Fruit fly (Drosophila melanogaster) whole organism, prepupa: ENCODE data around the gene CG32944.

Experiments
- CG10631 ChIP-seq: fragments of 200-800 bp; sonication (Bioruptor generic); optimal IDR thresholded peaks from 2 replicates; lab custom pipeline; 2016; ENCODE audit warnings: missing biosample characterization, missing genetic modification characterization
- CG11294 ChIP-seq: fragments of 200-800 bp; sonication (Bioruptor generic); IDR thresholded peaks from 2 replicates; pipeline ENCODE4 v1.3.6; 2022; ENCODE audit warnings: missing biosample characterization, missing genetic modification characterization
- CG11762 ChIP-seq: fragments of 200-800 bp; sonication (Bioruptor generic); optimal IDR thresholded peaks from 3 replicates; lab custom pipeline; 2016; ENCODE audit warnings: missing biosample characterization, missing genetic modification characterization; ENCODE audit not compliant: insufficient read depth
- CG15336 ChIP-seq: fragments of 200-800 bp; sonication (Bioruptor generic); IDR thresholded peaks from 2 replicates; pipeline ENCODE4 v1.3.6; 2022; ENCODE audit warnings: missing biosample characterization, missing genetic modification characterization
- CG1621 ChIP-seq: fragments of 200-800 bp; sonication (Bioruptor generic); optimal IDR thresholded peaks from 3 replicates; lab custom pipeline; 2018; ENCODE audit warnings: missing biosample characterization, mild to moderate bottlenecking, missing genetic modification characterization
- CG16779 ChIP-seq: fragments of 200-800 bp; sonication (Bioruptor generic); optimal IDR thresholded peaks from 3 replicates; lab custom pipeline; 2017; ENCODE audit warnings: missing biosample characterization, mild to moderate bottlenecking, missing genetic modification characterization
- CG3032 ChIP-seq: fragments of 200-800 bp; optimal IDR thresholded peaks from 2 replicates; lab custom pipeline; 2019; ENCODE audit warnings: missing biosample characterization, mild to moderate bottlenecking, missing genetic modification characterization, moderate library complexity
- CG31627 ChIP-seq: fragments of 200-800 bp; sonication (Bioruptor generic); optimal IDR thresholded peaks from 3 replicates; lab custom pipeline; 2016; ENCODE audit warnings: missing biosample characterization, missing genetic modification characterization
- CG32006 ChIP-seq: fragments of 200-800 bp; sonication (Bioruptor generic); optimal IDR thresholded peaks from 3 replicates; lab custom pipeline; 2017; ENCODE audit warnings: missing biosample characterization, mild to moderate bottlenecking, missing genetic modification characterization
- CG3919 ChIP-seq: fragments of 200-800 bp; sonication (Bioruptor generic); optimal IDR thresholded peaks from 3 replicates; lab custom pipeline; 2016; ENCODE audit warnings: missing biosample characterization, missing genetic modification characterization
- CG6163 ChIP-seq: fragments of 200-800 bp; sonication (Bioruptor generic); IDR thresholded peaks from 3 replicates; pipeline ENCODE4 v1.3.6; 2022; ENCODE audit warnings: missing biosample characterization, missing genetic modification characterization
- CG8119 ChIP-seq: fragments of 200-800 bp; sonication (Bioruptor generic); IDR thresholded peaks from 3 replicates; pipeline ENCODE4 v1.3.6; 2022; ENCODE audit warnings: missing biosample characterization, missing genetic modification characterization
- CG8632 ChIP-seq: fragments of 200-800 bp; sonication (Bioruptor generic); optimal IDR thresholded peaks from 3 replicates; lab custom pipeline; 2016; ENCODE audit warnings: missing biosample characterization, missing genetic modification characterization
- CG9139 ChIP-seq: fragments of 200-800 bp; sonication (Bioruptor generic); optimal IDR thresholded peaks from 3 replicates; lab custom pipeline; 2017; ENCODE audit warnings: missing biosample characterization, mild to moderate bottlenecking, missing genetic modification characterization
- Eip78C ChIP-seq: fragments of 200-800 bp; sonication (Bioruptor generic); peaks from one replicate; lab custom pipeline; 2016; ENCODE audit warnings: missing biosample characterization, missing genetic modification characterization
- Eip93F ChIP-seq: fragments of 200-800 bp; sonication (Bioruptor generic); optimal IDR thresholded peaks from 2 replicates; lab custom pipeline; 2016; ENCODE audit warnings: missing biosample characterization, mild to moderate bottlenecking, missing genetic modification characterization
- Hr38 ChIP-seq: sonication (Bioruptor generic); optimal IDR thresholded peaks from 2 replicates; lab custom pipeline; 2016; ENCODE audit warnings: missing biosample characterization, missing genetic modification characterization
- Hr4 ChIP-seq: fragments of 200-800 bp; sonication (Bioruptor generic); optimal IDR thresholded peaks from 3 replicates; lab custom pipeline; 2016; ENCODE audit warnings: missing biosample characterization, missing genetic modification characterization
- Lpt ChIP-seq: fragments of 200-800 bp; sonication (Bioruptor generic); optimal IDR thresholded peaks from 3 replicates; lab custom pipeline; 2016; ENCODE audit warnings: missing biosample characterization, missing genetic modification characterization
- Met ChIP-seq: fragments of 200-800 bp; sonication (Bioruptor generic); optimal IDR thresholded peaks from 3 replicates; lab custom pipeline; 2016; ENCODE audit warnings: missing biosample characterization, missing genetic modification characterization
- Smox ChIP-seq: fragments of 200-800 bp; sonication (Bioruptor generic); optimal IDR thresholded peaks from 3 replicates; lab custom pipeline; 2016; ENCODE audit warnings: missing biosample characterization, missing genetic modification characterization
- acj6 ChIP-seq: fragments of 200-800 bp; sonication (Bioruptor generic); optimal IDR thresholded peaks from 3 replicates; lab custom pipeline; 2016; ENCODE audit warnings: missing biosample characterization, missing genetic modification characterization
- cyc ChIP-seq: fragments of 200-800 bp; sonication (Bioruptor generic); optimal IDR thresholded peaks from 3 replicates; lab custom pipeline; 2016; ENCODE audit warnings: missing biosample characterization, missing genetic modification characterization
- dac ChIP-seq: fragments of 200-800 bp; sonication (Bioruptor generic); optimal IDR thresholded peaks from 2 replicates; lab custom pipeline; 2017; ENCODE audit warnings: missing biosample characterization, mild to moderate bottlenecking, missing genetic modification characterization
- dsx ChIP-seq: fragments of 200-800 bp; optimal IDR thresholded peaks from 3 replicates; lab custom pipeline; 2019; ENCODE audit warnings: missing biosample characterization, mild to moderate bottlenecking, missing genetic modification characterization, moderate library complexity; ENCODE audit not compliant: poor library complexity, severe bottlenecking
- eg ChIP-seq: fragments of 200-800 bp; sonication (Bioruptor generic); IDR thresholded peaks from 3 replicates; pipeline ENCODE4 v1.3.6; 2022; ENCODE audit warnings: missing biosample characterization, missing genetic modification characterization
- fd59A ChIP-seq: fragments of 200-800 bp; sonication (Bioruptor generic); optimal IDR thresholded peaks from 2 replicates; lab custom pipeline; 2017; ENCODE audit warnings: missing biosample characterization, mild to moderate bottlenecking, missing genetic modification characterization, missing genetic modification reagents
- fd85E ChIP-seq: fragments of 200-800 bp; sonication (Bioruptor generic); optimal IDR thresholded peaks from 3 replicates; lab custom pipeline; 2016; ENCODE audit warnings: missing biosample characterization, missing genetic modification characterization
- fkh ChIP-seq: fragments of 200-800 bp; sonication (Bioruptor generic); optimal IDR thresholded peaks from 3 replicates; lab custom pipeline; 2017; ENCODE audit warnings: missing biosample characterization, mild to moderate bottlenecking, missing genetic modification characterization, moderate library complexity
- ss ChIP-seq, 2 experiments: fragments of 200-800 bp; sonication (Bioruptor generic); optimal IDR thresholded peaks; 2 replicates in 1 of 2; 3 replicates in 1 of 2; lab custom pipeline; 2017 to 2018; ENCODE audit warnings: mild to moderate bottlenecking in 2 of 2, missing biosample characterization in 2 of 2, missing genetic modification characterization in 2 of 2, moderate library complexity in 1 of 2
- svp ChIP-seq: fragments of 200-800 bp; sonication (Bioruptor generic); peaks from one replicate; lab custom pipeline; 2016; ENCODE audit warnings: missing biosample characterization, missing genetic modification characterization
- topi ChIP-seq: fragments of 200-800 bp; sonication (Bioruptor generic); optimal IDR thresholded peaks from 3 replicates; lab custom pipeline; 2016; ENCODE audit warnings: missing biosample characterization, missing genetic modification characterization
- vri ChIP-seq: fragments of 200-800 bp; sonication (Bioruptor generic); optimal IDR thresholded peaks from 3 replicates; lab custom pipeline; 2016; ENCODE audit warnings: missing biosample characterization, mild to moderate bottlenecking, missing genetic modification characterization

CG32944 gene

dm6 chr3R:4468926-4469325 is 49.5 kb upstream of the CG32944 start (continued):
- peak; percentile 86 for TF ChIP-seq svp
- no peak for TF ChIP-seq CG15336 (GFP tag; lab: Robert Waterston, UW)
- TF ChIP-seq fkh (GFP tag; lab: Kevin White, UChicago), result no peak
- no peak for TF ChIP-seq CG3919 (GFP tag; lab: Kevin White, UChicago)
- peak; percentile 37 to 57 for TF ChIP-seq ss (GFP tag; optimal IDR thresholded peaks at IDR 0.05; lab: Kevin White, UChicago)
- TF ChIP-seq Eip93F (GFP tag; lab: Kevin White, UChicago), result no peak
- TF ChIP-seq CG9139 (GFP tag; lab: Kevin White, UChicago), result peak; percentile 44
- TF ChIP-seq fd85E (GFP tag; lab: Kevin White, UChicago), result no peak
- TF ChIP-seq Smox (GFP tag; lab: Kevin White, UChicago), result no peak
- TF ChIP-seq topi (GFP tag; lab: Kevin White, UChicago), result peak; percentile 1
- no peak for TF ChIP-seq Met
- TF ChIP-seq cyc (GFP tag; lab: Kevin White, UChicago), result no peak
- no peak for TF ChIP-seq acj6
- no peak for TF ChIP-seq vri
- TF ChIP-seq CG32006 (GFP tag; lab: Kevin White, UChicago), result no peak
- TF ChIP-seq eg (GFP tag; lab: Robert Waterston, UW), result 0 out of 3 replicates have a peak, but pooled peaks have one; percentile 26
- TF ChIP-seq dsx (GFP tag; lab: Kevin White, UChicago), result no peak
- TF ChIP-seq Hr38 (GFP tag; lab: Kevin White, UChicago), result no peak

- no peak for TF ChIP-seq CG3032 (tag; lab: Kevin White, UChicago)
- TF ChIP-seq CG8119 (GFP tag; lab: Robert Waterston, UW), result no peak
- no peak for TF ChIP-seq topi (GFP tag; lab: Kevin White, UChicago)
- no peak for TF ChIP-seq CG1621 (tag; lab: Kevin White, UChicago)
- TF ChIP-seq fkh (GFP tag; lab: Kevin White, UChicago), result peak; percentile 62
- TF ChIP-seq CG11294 (GFP tag; lab: Robert Waterston, UW), result no peak
- TF ChIP-seq, all 60 proteins: peak for 1
These were observed 47.5 kb upstream of the CG32944 start for dm6 chr3R:4466894-4467293.

dm6 chr3R:4462783-4463182 is 43.4 kb upstream of the CG32944 start, which contains the start of gene CG31522:
Gene CG31522 (minus strand): TSS chr3R:4462883.
- TF ChIP-seq CG11294 (GFP tag; lab: Robert Waterston, UW), result no peak
- TF ChIP-seq Eip78C, result peak; percentile 34
- no peak for TF ChIP-seq dac (GFP tag; lab: Kevin White, UChicago)
- peak; percentile 26 for TF ChIP-seq CG1621 (tag; lab: Kevin White, UChicago)

dm6 chr3R:4458272-4458671 is 38.9 kb upstream of the CG32944 start:
- TF ChIP-seq CG16779, result no peak
- no peak for TF ChIP-seq acj6
- no peak for TF ChIP-seq Hr4
- no peak for TF ChIP-seq CG1621 (tag; lab: Kevin White, UChicago)
- TF ChIP-seq dac (GFP tag; lab: Kevin White, UChicago), result no peak
- no peak for TF ChIP-seq CG11762 (GFP tag; lab: Kevin White, UChicago)
- no peak for TF ChIP-seq CG6163 (GFP tag; lab: Robert Waterston, UW)
- no peak for TF ChIP-seq CG31627 (GFP tag; lab: Kevin White, UChicago)
- TF ChIP-seq ss (GFP tag; optimal IDR thresholded peaks at IDR 0.05; lab: Kevin White, UChicago), result no peak
- no peak for TF ChIP-seq Lpt
- no peak for TF ChIP-seq Met
- TF ChIP-seq dsx (GFP tag; lab: Kevin White, UChicago), result no peak
- TF ChIP-seq topi (GFP tag; lab: Kevin White, UChicago), result no peak
- no peak for TF ChIP-seq CG8632 (GFP tag; lab: Kevin White, UChicago)
- no peak for TF ChIP-seq Hr38 (GFP tag; lab: Kevin White, UChicago)
- TF ChIP-seq CG3919 (GFP tag; lab: Kevin White, UChicago), result no peak
- no peak for TF ChIP-seq fd59A (GFP tag; lab: Kevin White, UChicago)

- peak; percentile 63 for TF ChIP-seq fkh (GFP tag; lab: Kevin White, UChicago)
- no peak for TF ChIP-seq CG10631 (GFP tag; lab: Kevin White, UChicago)
These were observed 38.2 kb upstream of the CG32944 start for dm6 chr3R:4457625-4458024.
